Fruit fly (Drosophila melanogaster) whole organism, embryonic: ENCODE results near the gene CG43999.

Experiments used
- CG10366 ChIP-seq: fragments of 200-800 bp; sonication (Bioruptor generic); IDR thresholded peaks from 2 replicates; pipeline ENCODE4 v1.3.6; 2022; ENCODE audit warnings: missing biosample characterization, missing genetic modification characterization
- CG10543 ChIP-seq: fragments of 200-800 bp; sonication (Bioruptor generic); optimal IDR thresholded peaks from 3 replicates; lab custom pipeline; 2017; ENCODE audit warnings: missing biosample characterization, mild to moderate bottlenecking, missing genetic modification characterization, moderate library complexity
- CG11085 ChIP-seq: fragments of 200-800 bp; sonication (Bioruptor generic); IDR thresholded peaks from 2 replicates; pipeline ENCODE4 v1.3.6; 2022; ENCODE audit warnings: missing biosample characterization, missing genetic modification characterization
- CG11093 ChIP-seq: fragments of 200-800 bp; sonication (Bioruptor generic); IDR thresholded peaks from 3 replicates; pipeline ENCODE4 v1.3.6; 2022; ENCODE audit warnings: missing biosample characterization, missing genetic modification characterization
- CG11696 ChIP-seq: fragments of 200-800 bp; sonication (Bioruptor generic); IDR thresholded peaks from 2 replicates; pipeline ENCODE4 v1.3.6; 2022; ENCODE audit warnings: missing biosample characterization, missing genetic modification characterization
- CG13424 ChIP-seq: fragments of 200-800 bp; sonication (Bioruptor generic); optimal IDR thresholded peaks from 2 replicates; lab custom pipeline; 2019; ENCODE audit warnings: missing biosample characterization, mild to moderate bottlenecking, missing genetic modification characterization, moderate library complexity
- CG13894 ChIP-seq: fragments of 200-800 bp; sonication (Bioruptor generic); optimal IDR thresholded peaks from 3 replicates; lab custom pipeline; 2018; ENCODE audit warnings: missing biosample characterization, mild to moderate bottlenecking, missing genetic modification characterization, moderate library complexity
- CG14710 ChIP-seq: fragments of 200-800 bp; sonication (Bioruptor generic); optimal IDR thresholded peaks from 3 replicates; lab custom pipeline; 2019; ENCODE audit warnings: missing biosample characterization, mild to moderate bottlenecking, missing genetic modification characterization, moderate library complexity
- CG15269 ChIP-seq: fragments of 200-800 bp; sonication (Bioruptor generic); optimal IDR thresholded peaks from 2 replicates; lab custom pipeline; 2018; ENCODE audit warnings: missing biosample characterization, mild to moderate bottlenecking, missing genetic modification characterization, moderate library complexity
- CG15479 ChIP-seq: fragments of 200-800 bp; sonication (Bioruptor generic); optimal IDR thresholded peaks from 3 replicates; lab custom pipeline; 2019; ENCODE audit warnings: missing biosample characterization, mild to moderate bottlenecking, missing genetic modification characterization, moderate library complexity
- CG16813 ChIP-seq: fragments of 200-800 bp; sonication (Bioruptor generic); IDR thresholded peaks from 3 replicates; pipeline ENCODE4 v1.3.6; 2022; ENCODE audit warnings: missing biosample characterization, missing genetic modification characterization; ENCODE audit not compliant: partially characterized antibody
- CG17186 ChIP-seq: fragments of 200-800 bp; sonication (Bioruptor generic); optimal IDR thresholded peaks from 3 replicates; lab custom pipeline; 2017; ENCODE audit warnings: missing biosample characterization, missing genetic modification reagents, missing genetic modification characterization
- CG17361 ChIP-seq: fragments of 200-800 bp; sonication (Bioruptor generic); IDR thresholded peaks from 3 replicates; pipeline ENCODE4 v1.3.6; 2022; ENCODE audit warnings: missing biosample characterization, missing genetic modification characterization
- CG17802 ChIP-seq: fragments of 200-800 bp; sonication (Bioruptor generic); optimal IDR thresholded peaks from 2 replicates; lab custom pipeline; 2018; ENCODE audit warnings: missing biosample characterization, mild to moderate bottlenecking, missing genetic modification characterization, moderate library complexity
- CG33213 ChIP-seq: fragments of 200-800 bp; sonication (Bioruptor generic); optimal IDR thresholded peaks from 3 replicates; lab custom pipeline; 2016; ENCODE audit warnings: missing biosample characterization, missing genetic modification characterization
- CG34224 ChIP-seq: fragments of 200-800 bp; sonication (Bioruptor generic); IDR thresholded peaks from 3 replicates; pipeline ENCODE4 v1.3.6; 2022; ENCODE audit warnings: missing biosample characterization, missing genetic modification characterization; ENCODE audit not compliant: partially characterized antibody
- CG3847 ChIP-seq: fragments of 200-800 bp; sonication (Bioruptor generic); IDR thresholded peaks from 2 replicates; pipeline ENCODE4 v1.3.6; 2022; ENCODE audit warnings: missing biosample characterization, missing genetic modification characterization
- CG4707 ChIP-seq: fragments of 200-800 bp; sonication (Bioruptor generic); optimal IDR thresholded peaks from 2 replicates; lab custom pipeline; 2018; ENCODE audit warnings: missing biosample characterization, mild to moderate bottlenecking, missing genetic modification characterization, moderate library complexity
- CG5245 ChIP-seq: fragments of 200-800 bp; sonication (Bioruptor generic); optimal IDR thresholded peaks from 3 replicates; lab custom pipeline; 2016; ENCODE audit warnings: missing biosample characterization, missing genetic modification characterization
- CG6254 ChIP-seq: fragments of 200-800 bp; sonication (Bioruptor generic); optimal IDR thresholded peaks from 3 replicates; lab custom pipeline; 2017; ENCODE audit warnings: mild to moderate bottlenecking, missing biosample characterization, missing genetic modification reagents, missing genetic modification characterization
- CG9727 ChIP-seq: fragments of 200-800 bp; sonication (Bioruptor generic); optimal IDR thresholded peaks from 3 replicates; lab custom pipeline; 2017; ENCODE audit warnings: missing biosample characterization, mild to moderate bottlenecking, missing genetic modification characterization
- Camta ChIP-seq: fragments of 200-800 bp; sonication (Bioruptor generic); optimal IDR thresholded peaks from 2 replicates; lab custom pipeline; 2016; ENCODE audit warnings: missing biosample characterization, missing genetic modification characterization
- ERR ChIP-seq: fragments of 200-800 bp; sonication (Bioruptor generic); optimal IDR thresholded peaks from 2 replicates; lab custom pipeline; 2016; ENCODE audit warnings: missing biosample characterization, missing genetic modification characterization
- Fer3 ChIP-seq: fragments of 200-800 bp; sonication (Bioruptor generic); optimal IDR thresholded peaks from 2 replicates; lab custom pipeline; 2018; ENCODE audit warnings: missing biosample characterization, mild to moderate bottlenecking, missing genetic modification characterization, moderate library complexity
- Gsc ChIP-seq: fragments of 200-800 bp; sonication (Bioruptor generic); IDR thresholded peaks from 2 replicates; pipeline ENCODE4 v1.3.6; 2022; ENCODE audit warnings: missing biosample characterization, missing genetic modification characterization
- HLH54F ChIP-seq: fragments of 200-800 bp; sonication (Bioruptor generic); optimal IDR thresholded peaks from 3 replicates; lab custom pipeline; 2016; ENCODE audit warnings: missing biosample characterization, missing genetic modification characterization
- Hmr ChIP-seq: fragments of 200-800 bp; sonication (Bioruptor generic); optimal IDR thresholded peaks from 3 replicates; lab custom pipeline; 2017; ENCODE audit warnings: mild to moderate bottlenecking, missing biosample characterization, missing genetic modification reagents, missing genetic modification characterization
- MBD-R2 ChIP-seq: fragments of 200-800 bp; sonication (Bioruptor generic); IDR thresholded peaks from 2 replicates; pipeline ENCODE4 v1.3.6; 2022; ENCODE audit warnings: missing biosample characterization, missing genetic modification characterization
- Sin3A ChIP-seq: fragments of >200 bp; optimal IDR thresholded peaks from 2 replicates; lab custom pipeline; 2018
- Xbp1 ChIP-seq: fragments of 200-800 bp; sonication (Bioruptor generic); optimal IDR thresholded peaks from 3 replicates; lab custom pipeline; 2016; ENCODE audit warnings: missing biosample characterization, mild to moderate bottlenecking, missing genetic modification characterization
- cas ChIP-seq: fragments of 200-800 bp; sonication (Bioruptor generic); IDR thresholded peaks from 2 replicates; pipeline ENCODE4 v1.3.6; 2022; ENCODE audit warnings: missing biosample characterization, missing genetic modification characterization
- caup ChIP-seq: fragments of 200-800 bp; sonication (Bioruptor generic); optimal IDR thresholded peaks from 3 replicates; lab custom pipeline; 2017; ENCODE audit warnings: missing biosample characterization, mild to moderate bottlenecking, missing genetic modification characterization, moderate library complexity; ENCODE audit not compliant: severe bottlenecking
- chinmo ChIP-seq: fragments of 200-800 bp; sonication (Bioruptor generic); IDR thresholded peaks from 4 replicates; pipeline ENCODE4 v1.3.6; 2022; ENCODE audit warnings: missing biosample characterization, missing genetic modification characterization; ENCODE audit not compliant: partially characterized antibody
- chm ChIP-seq: fragments of 200-800 bp; sonication (Bioruptor generic); IDR thresholded peaks from 2 replicates; pipeline ENCODE4 v1.3.6; 2022; ENCODE audit warnings: missing biosample characterization, missing genetic modification characterization
- gro ChIP-seq: fragments of 200-800 bp; sonication (Bioruptor generic); optimal IDR thresholded peaks from 2 replicates; lab custom pipeline; 2016; ENCODE audit warnings: missing biosample characterization, missing genetic modification characterization
- hbn ChIP-seq: fragments of 200-800 bp; sonication (Bioruptor generic); IDR thresholded peaks from 2 replicates; pipeline ENCODE4 v1.3.6; 2022; ENCODE audit warnings: missing biosample characterization, missing genetic modification characterization; ENCODE audit not compliant: partially characterized antibody
- klu ChIP-seq: fragments of 200-800 bp; sonication (Bioruptor generic); IDR thresholded peaks from 2 replicates; pipeline ENCODE4 v1.3.6; 2022; ENCODE audit warnings: missing biosample characterization, missing genetic modification characterization
- lilli ChIP-seq: fragments of 200-800 bp; sonication (Bioruptor generic); optimal IDR thresholded peaks from 3 replicates; lab custom pipeline; 2016; ENCODE audit warnings: missing biosample characterization, missing genetic modification characterization
- mld ChIP-seq: fragments of 200-800 bp; sonication (Bioruptor generic); IDR thresholded peaks from 3 replicates; pipeline ENCODE4 v1.3.6; 2022; ENCODE audit warnings: missing biosample characterization, missing genetic modification characterization; ENCODE audit not compliant: partially characterized antibody
- onecut ChIP-seq: fragments of 200-800 bp; sonication (Bioruptor generic); IDR thresholded peaks from 2 replicates; pipeline ENCODE4 v1.3.6; 2022; ENCODE audit warnings: missing biosample characterization, missing genetic modification characterization
- pan ChIP-seq, 4 experiments: fragments of >200 bp in 3 of 4; fragments of 200-800 bp in 1 of 4; sonication (Bioruptor generic) in 1 of 4; optimal IDR thresholded peaks in 3 of 4; IDR thresholded peaks in 1 of 4; 2 replicates each; pipeline versions ENCODE4 v1.3.6 to Lab custom; 2017 to 2022; ENCODE audit warnings: missing biosample characterization in 2 of 4, missing genetic modification characterization in 2 of 4, mixed read lengths in 1 of 4
- pfk ChIP-seq: fragments of 200-800 bp; sonication (Bioruptor generic); optimal IDR thresholded peaks from 2 replicates; lab custom pipeline; 2018; ENCODE audit warnings: missing biosample characterization, mild to moderate bottlenecking, missing genetic modification characterization, moderate library complexity
- phol ChIP-seq: fragments of 200-800 bp; sonication (Bioruptor generic); optimal IDR thresholded peaks from 3 replicates; lab custom pipeline; 2018; ENCODE audit warnings: missing biosample characterization, mild to moderate bottlenecking, missing genetic modification characterization, moderate library complexity
- row ChIP-seq: fragments of 200-800 bp; sonication (Bioruptor generic); IDR thresholded peaks from 3 replicates; pipeline ENCODE4 v1.3.6; 2022; ENCODE audit warnings: missing biosample characterization, missing genetic modification characterization
- seq ChIP-seq: fragments of 200-800 bp; sonication (Bioruptor generic); IDR thresholded peaks from 2 replicates; pipeline ENCODE4 v1.3.6; 2022; ENCODE audit warnings: missing biosample characterization, missing genetic modification characterization
- slou ChIP-seq: fragments of 200-800 bp; sonication (Bioruptor generic); optimal IDR thresholded peaks from 3 replicates; lab custom pipeline; 2016; ENCODE audit warnings: missing biosample characterization, missing genetic modification characterization
- tgo ChIP-seq: fragments of 200-800 bp; sonication (Bioruptor generic); IDR thresholded peaks from 3 replicates; pipeline ENCODE4 v1.3.6; 2022; ENCODE audit warnings: missing biosample characterization, missing genetic modification characterization
- tx ChIP-seq: fragments of 200-800 bp; sonication (Bioruptor generic); optimal IDR thresholded peaks from 2 replicates; lab custom pipeline; 2016; ENCODE audit warnings: missing biosample characterization, missing genetic modification characterization

The CG43999 gene

dm6 chr3R:23886270-23887095 is 42.3 kb downstream of the CG43999 start (continued):
- TF ChIP-seq CG10366 (GFP tag; lab: Robert Waterston, UW) = peak; percentile 71
- peak; percentile 92 for TF ChIP-seq phol (tag; lab: Kevin White, UChicago)
- TF ChIP-seq Hmr (GFP tag; lab: Kevin White, UChicago) = peak; percentile 56
- peak; percentile 45 for TF ChIP-seq CG15479 (GFP tag; lab: Kevin White, UChicago)
- no peak for TF ChIP-seq cas (GFP tag; lab: Robert Waterston, UW)
- no peak for TF ChIP-seq pan (optimal IDR thresholded peaks at IDR 0.05; lab: Kevin White, UChicago)
- peak in 1 of 2 experiments; percentile 77 for TF ChIP-seq pan (GFP tag; optimal IDR thresholded peaks at IDR 0.05 in 1 of 2, IDR thresholded peaks at IDR 0.05 in 1 of 2)
- peak; percentile 77 for TF ChIP-seq onecut (GFP tag; lab: Robert Waterston, UW)
- peak; percentile 49 for TF ChIP-seq CG3847
- TF ChIP-seq tgo (GFP tag; lab: Robert Waterston, UW) = peak; percentile 77
- no peak for TF ChIP-seq hbn (GFP tag; lab: Robert Waterston, UW)
- no peak for TF ChIP-seq mld
- peak; percentile 6 for TF ChIP-seq gro (GFP tag; lab: Kevin White, UChicago)
- TF ChIP-seq Fer3 (tag; lab: Kevin White, UChicago) = peak; percentile 67
- TF ChIP-seq Sin3A (lab: Kevin White, UChicago) = no peak
- peak; percentile 90 for TF ChIP-seq CG17361 (GFP tag; lab: Robert Waterston, UW)
- no peak for TF ChIP-seq CG34224 (GFP tag; lab: Robert Waterston, UW)
- no peak for TF ChIP-seq CG13894 (tag; lab: Kevin White, UChicago)
- peak; percentile 74 for TF ChIP-seq CG4707 (GFP tag; lab: Kevin White, UChicago)
- TF ChIP-seq seq (GFP tag; lab: Robert Waterston, UW) = no peak; the same call in 1 of the 2 replicates
- TF ChIP-seq lilli (GFP tag; lab: Kevin White, UChicago) = peak; percentile 73
- TF ChIP-seq CG16813 = no peak
- peak; percentile 75 for TF ChIP-seq CG11093 (GFP tag; lab: Robert Waterston, UW)
- TF ChIP-seq row (GFP tag; lab: Robert Waterston, UW) = peak; percentile 93
- peak; percentile 81 for TF ChIP-seq CG15269 (tag; lab: Kevin White, UChicago)
- no peak; the same call in 1 of the 2 replicates for TF ChIP-seq Gsc (GFP tag; lab: Robert Waterston, UW)
- peak; percentile 9; the same call in 1 of the 2 replicates for TF ChIP-seq klu
- peak; percentile 65 for TF ChIP-seq Camta
- TF ChIP-seq MBD-R2 (GFP tag; lab: Robert Waterston, UW) = peak; percentile 42; the same call in 1 of the 2 replicates
- TF ChIP-seq CG33213 (GFP tag; lab: Kevin White, UChicago) = peak; percentile 46
- no peak for TF ChIP-seq pfk (GFP tag; lab: Kevin White, UChicago)
- peak; percentile 83 for TF ChIP-seq Xbp1 (GFP tag; lab: Kevin White, UChicago)
- TF ChIP-seq CG14710 = peak; percentile 95
- TF ChIP-seq caup = peak; percentile 50
- TF ChIP-seq CG13424 (tag; lab: Kevin White, UChicago) = peak; percentile 89
- TF ChIP-seq chinmo = no peak
- TF ChIP-seq CG11696 (GFP tag; lab: Robert Waterston, UW) = peak; percentile 99
- peak; percentile 82 for TF ChIP-seq CG5245 (GFP tag; lab: Kevin White, UChicago)
- 0 out of 2 replicates have a peak, but pooled peaks have one; percentile 24 for TF ChIP-seq CG11085 (GFP tag; lab: Robert Waterston, UW)
- peak; percentile 45 for TF ChIP-seq HLH54F (GFP tag; lab: Kevin White, UChicago)
- TF ChIP-seq CG9727 (GFP tag; lab: Kevin White, UChicago) = peak; percentile 92
- TF ChIP-seq slou (GFP tag; lab: Kevin White, UChicago) = no peak
- TF ChIP-seq CG6254 (GFP tag; lab: Kevin White, UChicago) = peak; percentile 91
- peak; percentile 7 for TF ChIP-seq CG17186 (GFP tag; lab: Kevin White, UChicago)
- TF ChIP-seq ERR = no peak
- peak; percentile 59; the same call in 1 of the 2 replicates for TF ChIP-seq chm (GFP tag; lab: Robert Waterston, UW)
- TF ChIP-seq CG10543 (GFP tag; lab: Kevin White, UChicago) = peak; percentile 30
- TF ChIP-seq tx (GFP tag; lab: Kevin White, UChicago) = peak; percentile 35
- TF ChIP-seq CG17802 = peak; percentile 52
